Fruit fly (Drosophila melanogaster) whole organism: Measurements from ENCODE around the gene Neurochondrin.

Source experiments
- Dll ChIP-seq: fragments of >200 bp; optimal IDR thresholded peaks from 2 replicates; lab custom pipeline; 2017
- EcR ChIP-seq, 2 experiments: fragments of >200 bp; optimal IDR thresholded peaks; 2 replicates each; lab custom pipeline; 2017; ENCODE audit warnings: missing biosample characterization in 2 of 2, missing genetic modification characterization in 2 of 2, missing genetic modification reagents in 2 of 2
- pan ChIP-seq: fragments of >200 bp; optimal IDR thresholded peaks from 2 replicates; lab custom pipeline; 2017
- psq ChIP-seq: fragments of >200 bp; optimal IDR thresholded peaks from 2 replicates; lab custom pipeline; 2017
- usp ChIP-seq: fragments of >200 bp; optimal IDR thresholded peaks from 2 replicates; lab custom pipeline; 2017; ENCODE audit warnings: missing biosample characterization, missing genetic modification characterization, mixed read lengths

DNA sequence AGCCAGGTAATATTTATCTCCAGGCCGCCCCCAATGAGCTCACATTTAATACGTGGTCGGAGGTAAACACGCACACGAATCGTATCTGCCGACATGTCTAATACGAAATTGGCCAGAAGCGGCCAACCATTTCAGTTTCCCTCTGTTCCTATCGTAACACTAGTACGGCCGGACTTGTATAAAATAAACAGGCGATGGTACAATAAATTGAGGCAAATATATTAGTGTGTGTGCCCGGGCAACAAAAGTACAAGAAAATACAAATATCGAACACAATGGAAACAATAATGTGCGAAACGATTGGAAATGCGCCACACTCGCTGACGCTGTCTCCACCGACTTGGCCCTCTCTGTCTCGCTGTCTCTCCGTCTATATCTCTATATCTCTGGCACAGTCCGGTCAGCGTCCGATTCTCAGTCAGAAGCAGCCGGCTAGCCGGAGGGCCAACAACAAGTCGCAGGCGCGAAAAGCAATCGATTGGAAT, 9.7 kb downstream of the Neurochondrin start, which contains the start of gene CG15186:
- no peak for TF ChIP-seq Dll (lab: Kevin White, UChicago)
- no peak for TF ChIP-seq pan (lab: Kevin White, UChicago)
- no peak for TF ChIP-seq usp
- TF ChIP-seq psq (lab: Kevin White, UChicago): no peak
- TF ChIP-seq EcR (GFP tag; optimal IDR thresholded peaks at IDR 0.05; lab: Kevin White, UChicago): no peak
